Fruit fly (Drosophila melanogaster) whole organism, embryonic: ENCODE measurements around the gene CCT7.

Source experiments
- Aef1 ChIP-seq: fragments of 200-800 bp; sonication (Bioruptor generic); IDR thresholded peaks from 3 replicates; pipeline ENCODE4 v1.3.6; 2022; ENCODE audit warnings: missing biosample characterization, missing genetic modification characterization
- Bdp1 ChIP-seq: fragments of 200-800 bp; sonication (Bioruptor generic); optimal IDR thresholded peaks from 3 replicates; lab custom pipeline; 2016; ENCODE audit warnings: missing biosample characterization, missing genetic modification characterization
- CG10543 ChIP-seq: fragments of 200-800 bp; sonication (Bioruptor generic); optimal IDR thresholded peaks from 3 replicates; lab custom pipeline; 2017; ENCODE audit warnings: missing biosample characterization, mild to moderate bottlenecking, missing genetic modification characterization, moderate library complexity
- CG10565 ChIP-seq: fragments of 200-800 bp; sonication (Bioruptor generic); optimal IDR thresholded peaks from 3 replicates; lab custom pipeline; 2016; ENCODE audit warnings: missing biosample characterization, mild to moderate bottlenecking, missing genetic modification characterization
- CG12769 ChIP-seq: fragments of 200-800 bp; sonication (Bioruptor generic); optimal IDR thresholded peaks from 2 replicates; lab custom pipeline; 2019; ENCODE audit warnings: missing biosample characterization, mild to moderate bottlenecking, missing genetic modification characterization, moderate library complexity
- CG13296 ChIP-seq: fragments of 200-800 bp; sonication (Bioruptor generic); optimal IDR thresholded peaks from 3 replicates; lab custom pipeline; 2018; ENCODE audit warnings: missing biosample characterization, mild to moderate bottlenecking, missing genetic modification characterization
- CG13894 ChIP-seq: fragments of 200-800 bp; sonication (Bioruptor generic); optimal IDR thresholded peaks from 3 replicates; lab custom pipeline; 2018; ENCODE audit warnings: missing biosample characterization, mild to moderate bottlenecking, missing genetic modification characterization, moderate library complexity
- CG14710 ChIP-seq: fragments of 200-800 bp; sonication (Bioruptor generic); optimal IDR thresholded peaks from 3 replicates; lab custom pipeline; 2019; ENCODE audit warnings: missing biosample characterization, mild to moderate bottlenecking, missing genetic modification characterization, moderate library complexity
- CG15514 ChIP-seq: fragments of 200-800 bp; sonication (Bioruptor generic); optimal IDR thresholded peaks from 3 replicates; lab custom pipeline; 2017; ENCODE audit warnings: missing biosample characterization, missing genetic modification characterization, mild to moderate bottlenecking, moderate library complexity, missing genetic modification reagents
- CG17385 ChIP-seq: fragments of 200-800 bp; sonication (Bioruptor generic); optimal IDR thresholded peaks from 3 replicates; lab custom pipeline; 2018; ENCODE audit warnings: missing biosample characterization, mild to moderate bottlenecking, missing genetic modification characterization
- CG34376 ChIP-seq: fragments of 200-800 bp; sonication (Bioruptor generic); optimal IDR thresholded peaks from 2 replicates; lab custom pipeline; 2018; ENCODE audit warnings: missing biosample characterization, mild to moderate bottlenecking, missing genetic modification characterization
- CG3838 ChIP-seq: fragments of 200-800 bp; sonication (Bioruptor generic); optimal IDR thresholded peaks from 3 replicates; lab custom pipeline; 2016; ENCODE audit warnings: missing biosample characterization, missing genetic modification characterization
- CG4282 ChIP-seq: fragments of 200-800 bp; sonication (Bioruptor generic); optimal IDR thresholded peaks from 2 replicates; lab custom pipeline; 2016; ENCODE audit warnings: missing biosample characterization, missing genetic modification characterization
- CG5245 ChIP-seq: fragments of 200-800 bp; sonication (Bioruptor generic); optimal IDR thresholded peaks from 3 replicates; lab custom pipeline; 2016; ENCODE audit warnings: missing biosample characterization, missing genetic modification characterization
- CG6683 ChIP-seq: fragments of 200-800 bp; sonication (Bioruptor generic); optimal IDR thresholded peaks from 2 replicates; lab custom pipeline; 2017; ENCODE audit warnings: missing biosample characterization, mild to moderate bottlenecking, missing genetic modification characterization, missing genetic modification reagents
- CG7786 ChIP-seq: fragments of 200-800 bp; sonication (Bioruptor generic); optimal IDR thresholded peaks from 2 replicates; lab custom pipeline; 2016; ENCODE audit warnings: missing biosample characterization, missing genetic modification characterization
- CG7928 ChIP-seq: fragments of 200-800 bp; sonication (Bioruptor generic); optimal IDR thresholded peaks from 2 replicates; lab custom pipeline; 2017; ENCODE audit warnings: missing biosample characterization, mild to moderate bottlenecking, missing genetic modification characterization
- CG8290 ChIP-seq, 3 experiments: fragments of 200-800 bp; sonication (Bioruptor generic); optimal IDR thresholded peaks; 2 replicates each; lab custom pipeline; 2016 to 2019; ENCODE audit warnings: missing biosample characterization in 3 of 3, missing genetic modification characterization in 3 of 3, mild to moderate bottlenecking in 2 of 3, moderate library complexity in 1 of 3
- CHES-1-like ChIP-seq: fragments of 200-800 bp; sonication (Bioruptor generic); optimal IDR thresholded peaks from 2 replicates; lab custom pipeline; 2016; ENCODE audit warnings: missing biosample characterization, missing genetic modification characterization
- Deaf1 ChIP-seq: fragments of 200-800 bp; optimal IDR thresholded peaks from 3 replicates; lab custom pipeline; 2019; ENCODE audit warnings: missing biosample characterization, mild to moderate bottlenecking, missing genetic modification characterization, moderate library complexity
- Dip3 ChIP-seq: fragments of 200-800 bp; sonication (Bioruptor generic); optimal IDR thresholded peaks from 3 replicates; lab custom pipeline; 2016; ENCODE audit warnings: missing biosample characterization, missing genetic modification characterization
- Hmx ChIP-seq: fragments of 200-800 bp; sonication (Bioruptor generic); optimal IDR thresholded peaks from 2 replicates; lab custom pipeline; 2016; ENCODE audit warnings: missing biosample characterization, missing genetic modification characterization
- Hsf ChIP-seq: fragments of 200-800 bp; sonication (Bioruptor generic); optimal IDR thresholded peaks from 3 replicates; lab custom pipeline; 2016; ENCODE audit warnings: missing biosample characterization, missing genetic modification characterization
- NC2β ChIP-seq: fragments of 200-800 bp; sonication (Bioruptor generic); optimal IDR thresholded peaks from 2 replicates; lab custom pipeline; 2016; ENCODE audit warnings: missing biosample characterization, missing genetic modification characterization
- Neu2 ChIP-seq: fragments of 200-800 bp; sonication (Bioruptor generic); optimal IDR thresholded peaks from 3 replicates; lab custom pipeline; 2016; ENCODE audit warnings: missing biosample characterization, missing genetic modification characterization, borderline replicate concordance
- Ravus ChIP-seq: fragments of 200-800 bp; sonication (Bioruptor generic); IDR thresholded peaks from 2 replicates; pipeline ENCODE4 v1.3.6; 2022; ENCODE audit warnings: missing biosample characterization, missing genetic modification characterization
- Tbp ChIP-seq: fragments of >200 bp; optimal IDR thresholded peaks from 2 replicates; lab custom pipeline; 2018; ENCODE audit warnings: missing biosample characterization, missing genetic modification characterization
- abd-A ChIP-seq: fragments of 200-800 bp; sonication (Bioruptor generic); optimal IDR thresholded peaks from 3 replicates; lab custom pipeline; 2019; ENCODE audit warnings: missing biosample characterization, mild to moderate bottlenecking, missing genetic modification characterization, moderate library complexity
- al ChIP-seq: fragments of 200-800 bp; sonication (Bioruptor generic); IDR thresholded peaks from 2 replicates; pipeline ENCODE4 v1.3.6; 2022; ENCODE audit warnings: missing biosample characterization, missing genetic modification characterization
- aop ChIP-seq: fragments of 200-800 bp; sonication (Bioruptor generic); IDR thresholded peaks from 2 replicates; pipeline ENCODE4 v1.3.6; 2022; ENCODE audit warnings: missing biosample characterization, missing genetic modification characterization
- bsh ChIP-seq, 2 experiments: fragments of 200-800 bp; sonication (Bioruptor generic); optimal IDR thresholded peaks; 2 replicates each; lab custom pipeline; 2017 to 2018; ENCODE audit warnings: mild to moderate bottlenecking in 2 of 2, missing biosample characterization in 2 of 2, missing genetic modification characterization in 2 of 2, moderate library complexity in 1 of 2
- chinmo ChIP-seq: fragments of 200-800 bp; sonication (Bioruptor generic); IDR thresholded peaks from 4 replicates; pipeline ENCODE4 v1.3.6; 2022; ENCODE audit warnings: missing biosample characterization, missing genetic modification characterization; ENCODE audit not compliant: partially characterized antibody
- ci ChIP-seq: fragments of 200-800 bp; sonication (Bioruptor generic); IDR thresholded peaks from 3 replicates; pipeline ENCODE4 v1.3.6; 2022; ENCODE audit warnings: missing biosample characterization, missing genetic modification characterization
- croc ChIP-seq: fragments of 200-800 bp; sonication (Bioruptor generic); conservative IDR thresholded peaks from 3 replicates; pipeline ENCODE4 v1.3.6; 2022; ENCODE audit warnings: missing biosample characterization, missing genetic modification characterization
- exex ChIP-seq: fragments of 200-800 bp; sonication (Bioruptor generic); optimal IDR thresholded peaks from 4 replicates; lab custom pipeline; 2018; ENCODE audit warnings: missing biosample characterization, mild to moderate bottlenecking, missing genetic modification characterization, moderate library complexity
- fd3F ChIP-seq: fragments of 200-800 bp; sonication (Bioruptor generic); optimal IDR thresholded peaks from 2 replicates; lab custom pipeline; 2018; ENCODE audit warnings: missing biosample characterization, mild to moderate bottlenecking, missing genetic modification characterization, moderate library complexity
- ham ChIP-seq: fragments of 200-800 bp; sonication (Bioruptor generic); IDR thresholded peaks from 2 replicates; pipeline ENCODE4 v1.3.6; 2022; ENCODE audit warnings: missing biosample characterization, missing genetic modification characterization
- jing ChIP-seq: fragments of 200-800 bp; sonication (Bioruptor generic); optimal IDR thresholded peaks from 2 replicates; lab custom pipeline; 2018; ENCODE audit warnings: missing biosample characterization, mild to moderate bottlenecking, missing genetic modification characterization
- lab ChIP-seq: fragments of 200-800 bp; sonication (Bioruptor generic); optimal IDR thresholded peaks from 3 replicates; lab custom pipeline; 2017; ENCODE audit warnings: missing biosample characterization, missing genetic modification characterization, mild to moderate bottlenecking, moderate library complexity, missing genetic modification reagents
- lbe ChIP-seq: fragments of 200-800 bp; sonication (Bioruptor generic); optimal IDR thresholded peaks from 2 replicates; lab custom pipeline; 2016; ENCODE audit warnings: missing biosample characterization, mild to moderate bottlenecking, missing genetic modification characterization
- mirr ChIP-seq: fragments of 200-800 bp; sonication (Bioruptor generic); optimal IDR thresholded peaks from 3 replicates; lab custom pipeline; 2018; ENCODE audit warnings: missing biosample characterization, mild to moderate bottlenecking, missing genetic modification characterization
- onecut ChIP-seq: fragments of 200-800 bp; sonication (Bioruptor generic); IDR thresholded peaks from 2 replicates; pipeline ENCODE4 v1.3.6; 2022; ENCODE audit warnings: missing biosample characterization, missing genetic modification characterization
- pan ChIP-seq, 4 experiments: fragments of >200 bp in 3 of 4; fragments of 200-800 bp in 1 of 4; sonication (Bioruptor generic) in 1 of 4; optimal IDR thresholded peaks in 3 of 4; IDR thresholded peaks in 1 of 4; 2 replicates each; pipeline versions ENCODE4 v1.3.6 to Lab custom; 2017 to 2022; ENCODE audit warnings: missing biosample characterization in 2 of 4, missing genetic modification characterization in 2 of 4, mixed read lengths in 1 of 4
- pzg ChIP-seq: fragments of 200-800 bp; sonication (Bioruptor generic); optimal IDR thresholded peaks from 3 replicates; lab custom pipeline; 2018; ENCODE audit warnings: missing biosample characterization, mild to moderate bottlenecking, missing genetic modification characterization, moderate library complexity
- sd ChIP-seq: fragments of 200-800 bp; sonication (Bioruptor generic); optimal IDR thresholded peaks from 3 replicates; lab custom pipeline; 2018; ENCODE audit warnings: missing biosample characterization, mild to moderate bottlenecking, missing genetic modification characterization, moderate library complexity
- sens ChIP-seq: fragments of 200-800 bp; sonication (Bioruptor generic); peaks from one replicate; lab custom pipeline; 2016; ENCODE audit warnings: missing biosample characterization, missing genetic modification characterization
- slou ChIP-seq: fragments of 200-800 bp; sonication (Bioruptor generic); optimal IDR thresholded peaks from 3 replicates; lab custom pipeline; 2016; ENCODE audit warnings: missing biosample characterization, missing genetic modification characterization
- tap ChIP-seq: fragments of 200-800 bp; optimal IDR thresholded peaks from 3 replicates; lab custom pipeline; 2019; ENCODE audit warnings: missing biosample characterization, mild to moderate bottlenecking, missing genetic modification characterization, moderate library complexity
- trem ChIP-seq: fragments of 200-800 bp; optimal IDR thresholded peaks from 3 replicates; lab custom pipeline; 2019; ENCODE audit warnings: missing biosample characterization, mild to moderate bottlenecking, missing genetic modification characterization, moderate library complexity
- twi ChIP-seq: fragments of 200-800 bp; optimal IDR thresholded peaks from 2 replicates; lab custom pipeline; 2019; ENCODE audit warnings: missing biosample characterization, mild to moderate bottlenecking, missing genetic modification characterization, moderate library complexity
- vvl ChIP-seq: fragments of 200-800 bp; sonication (Bioruptor generic); IDR thresholded peaks from 2 replicates; pipeline ENCODE4 v1.3.6; 2022; ENCODE audit warnings: missing biosample characterization, missing genetic modification characterization

CCT7 gene

DNA sequence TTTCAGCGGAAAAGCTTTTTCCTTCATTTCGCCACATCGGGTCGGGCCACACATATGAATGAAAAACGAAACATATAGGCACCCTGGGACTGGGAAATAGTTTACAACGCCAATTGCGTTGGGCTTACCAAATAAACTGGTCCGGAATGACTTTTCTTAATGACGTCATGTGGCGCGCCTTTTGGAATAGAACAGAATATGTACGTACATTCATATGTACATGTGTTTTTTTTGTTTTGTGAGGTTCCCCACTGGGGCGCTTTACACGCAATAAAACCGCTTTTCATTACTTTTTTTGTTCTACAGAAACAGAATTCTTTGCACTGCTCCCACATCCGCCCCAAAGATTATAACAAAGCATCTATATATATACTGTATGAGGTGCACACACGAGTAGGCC, 3.0 kb upstream of the CCT7 start:
- TF ChIP-seq Neu2, result no peak
- TF ChIP-seq onecut, result peak; percentile 37; the same call in 1 of the 2 replicates
- TF ChIP-seq CG12769 (tag; lab: Kevin White, UChicago), result peak; percentile 28
- TF ChIP-seq jing (GFP tag; lab: Kevin White, UChicago), result no peak
- no peak for TF ChIP-seq exex
- no peak for TF ChIP-seq Bdp1
- TF ChIP-seq Dip3 (GFP tag; lab: Kevin White, UChicago), result no peak
- no peak for TF ChIP-seq CG4282
- peak; percentile 60 for TF ChIP-seq mirr (GFP tag; lab: Kevin White, UChicago)
- TF ChIP-seq Hmx (GFP tag; lab: Kevin White, UChicago), result no peak
- peak; percentile 13 for TF ChIP-seq Deaf1 (tag; lab: Kevin White, UChicago)
- no peak for TF ChIP-seq ci (GFP tag; lab: Robert Waterston, UW)
- peak; percentile 71 for TF ChIP-seq abd-A
- no peak for TF ChIP-seq trem (tag; lab: Kevin White, UChicago)
- TF ChIP-seq CG14710 (tag; lab: Kevin White, UChicago), result no peak
- no peak for TF ChIP-seq Tbp (GFP tag; lab: Kevin White, UChicago)
- peak; percentile 44 for TF ChIP-seq sens (GFP tag; lab: Kevin White, UChicago)
- no peak for TF ChIP-seq CG5245 (GFP tag; lab: Kevin White, UChicago)
- no peak for TF ChIP-seq pan (optimal IDR thresholded peaks at IDR 0.05; lab: Kevin White, UChicago)
- no peak for TF ChIP-seq pan (GFP tag; optimal IDR thresholded peaks at IDR 0.05 in 1 of 2, IDR thresholded peaks at IDR 0.05 in 1 of 2)
- peak; percentile 68 for TF ChIP-seq sd (tag; lab: Kevin White, UChicago)
- peak; percentile 36 for TF ChIP-seq twi (tag; lab: Kevin White, UChicago)
- TF ChIP-seq fd3F, result no peak
- TF ChIP-seq chinmo (GFP tag; lab: Robert Waterston, UW), result 0 out of 4 replicates have a peak, but pooled peaks have one; percentile 11
- no peak for TF ChIP-seq CG6683 (GFP tag; lab: Kevin White, UChicago)
- TF ChIP-seq CG10543, result peak; percentile 56
- no peak for TF ChIP-seq bsh (GFP tag; optimal IDR thresholded peaks at IDR 0.05; lab: Kevin White, UChicago)
- no peak for TF ChIP-seq CG17385 (GFP tag; lab: Kevin White, UChicago)
- no peak for TF ChIP-seq lbe (GFP tag; lab: Kevin White, UChicago)
- TF ChIP-seq CG13894 (tag; lab: Kevin White, UChicago), result peak; percentile 60
- TF ChIP-seq al (GFP tag; lab: Robert Waterston, UW), result no peak

DNA sequence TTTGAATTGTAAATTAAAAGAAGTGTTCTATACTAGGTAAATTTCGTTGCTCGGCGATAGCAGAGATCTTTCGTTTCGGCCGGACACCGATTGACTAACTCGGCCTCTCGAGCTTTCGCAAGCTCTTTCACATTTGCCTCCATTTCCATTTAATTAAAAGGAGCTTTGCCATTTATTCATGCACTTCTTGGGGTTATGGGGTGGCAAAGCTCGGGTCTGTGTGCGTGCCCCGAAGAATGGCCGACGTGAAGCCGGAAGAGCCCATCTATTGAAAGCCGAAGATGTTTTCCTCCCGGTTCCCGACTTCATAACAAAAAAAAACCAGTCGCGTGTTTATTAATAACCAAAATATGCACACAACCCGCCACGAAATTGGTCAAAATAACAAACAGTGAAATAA, 1.5 kb upstream of the CCT7 start:
- TF ChIP-seq pzg, result peak; percentile 3
- TF ChIP-seq slou (GFP tag; lab: Kevin White, UChicago), result no peak
- TF ChIP-seq CG10565 (GFP tag; lab: Kevin White, UChicago), result no peak
- no peak for TF ChIP-seq CG3838 (GFP tag; lab: Kevin White, UChicago)
- TF ChIP-seq NC2β (GFP tag; lab: Kevin White, UChicago), result no peak
- TF ChIP-seq aop (GFP tag; lab: Robert Waterston, UW), result no peak
- peak; percentile 10 for TF ChIP-seq CG15514 (GFP tag; lab: Kevin White, UChicago)
- peak; percentile 39 for TF ChIP-seq lab
- TF ChIP-seq vvl, result peak; percentile 54; the same call in 1 of the 2 replicates
- no peak for TF ChIP-seq croc
- no peak for TF ChIP-seq Ravus (GFP tag; lab: Robert Waterston, UW)
- TF ChIP-seq CG13296 (GFP tag; lab: Kevin White, UChicago), result peak; percentile 38
- no peak for TF ChIP-seq bsh (GFP tag; optimal IDR thresholded peaks at IDR 0.05; lab: Kevin White, UChicago)
- no peak for TF ChIP-seq Aef1
- TF ChIP-seq CG34376 (GFP tag; lab: Kevin White, UChicago), result peak; percentile 55
- TF ChIP-seq CG8290 (GFP tag; optimal IDR thresholded peaks at IDR 0.05; lab: Kevin White, UChicago), result no peak
- TF ChIP-seq CG8290 (tag; optimal IDR thresholded peaks at IDR 0.05; lab: Kevin White, UChicago), result peak in 1 of 2 experiments; percentile 11
- TF ChIP-seq Hsf (GFP tag; lab: Kevin White, UChicago), result no peak
- TF ChIP-seq tap (tag; lab: Kevin White, UChicago), result no peak
- no peak for TF ChIP-seq CG7928 (GFP tag; lab: Kevin White, UChicago)
- no peak for TF ChIP-seq CG7786 (GFP tag; lab: Kevin White, UChicago)
- peak; percentile 90 for TF ChIP-seq CG13894 (tag; lab: Kevin White, UChicago)
- no peak for TF ChIP-seq CHES-1-like (GFP tag; lab: Kevin White, UChicago)
- no peak for TF ChIP-seq ham (GFP tag; lab: Robert Waterston, UW)
